Worm (Caenorhabditis elegans) whole organism, L4/young adult: ENCODE data around the gene clec-32.

ENCODE experiments used
- W03F9.2 ChIP-seq: fragments of 150-350 bp; optimal IDR thresholded peaks from 2 replicates; lab custom pipeline; 2014; ENCODE audit warnings: missing biosample characterization, missing genetic modification characterization
- dao-5 ChIP-seq: sonication (generic microtip); optimal IDR thresholded peaks from 2 replicates; lab custom pipeline; 2016; ENCODE audit warnings: missing genotype, missing genetic modification characterization, moderate library complexity, missing compliant biosample characterization

ce11 chrV:16882260-16882918, 20.8 kb upstream of the clec-32 start, which contains the start of the genes F09C6.11 and F09C6.12:
- TF ChIP-seq dao-5 (tag; lab: Kevin White, UChicago) (no peak), W03F9.2 (tag; lab: Kevin White, UChicago) (no peak)
